Fruit fly (Drosophila melanogaster) whole organism, pupa: ENCODE results near the gene CNMa.
A peak's percentile ranks its signal among the peaks of the same experiment; 100 is the strongest.

Source experiments
- CG14655 ChIP-seq: fragments of 200-800 bp; sonication (Bioruptor generic); optimal IDR thresholded peaks from 3 replicates; lab custom pipeline; 2017; ENCODE audit warnings: mild to moderate bottlenecking, missing biosample characterization, missing genetic modification reagents, missing genetic modification characterization
- CG34367 ChIP-seq: fragments of 200-800 bp; sonication (Bioruptor generic); optimal IDR thresholded peaks from 2 replicates; lab custom pipeline; 2018; ENCODE audit warnings: missing biosample characterization, mild to moderate bottlenecking, missing genetic modification characterization
- CG8301 ChIP-seq: fragments of 200-800 bp; sonication (Bioruptor generic); optimal IDR thresholded peaks from 2 replicates; lab custom pipeline; 2018; ENCODE audit warnings: missing biosample characterization, mild to moderate bottlenecking, missing genetic modification characterization
- Snoo ChIP-seq: fragments of 200-800 bp; sonication (Bioruptor generic); optimal IDR thresholded peaks from 3 replicates; lab custom pipeline; 2017; ENCODE audit warnings: missing biosample characterization, mild to moderate bottlenecking, missing genetic modification characterization, inconsistent platforms

DNA sequence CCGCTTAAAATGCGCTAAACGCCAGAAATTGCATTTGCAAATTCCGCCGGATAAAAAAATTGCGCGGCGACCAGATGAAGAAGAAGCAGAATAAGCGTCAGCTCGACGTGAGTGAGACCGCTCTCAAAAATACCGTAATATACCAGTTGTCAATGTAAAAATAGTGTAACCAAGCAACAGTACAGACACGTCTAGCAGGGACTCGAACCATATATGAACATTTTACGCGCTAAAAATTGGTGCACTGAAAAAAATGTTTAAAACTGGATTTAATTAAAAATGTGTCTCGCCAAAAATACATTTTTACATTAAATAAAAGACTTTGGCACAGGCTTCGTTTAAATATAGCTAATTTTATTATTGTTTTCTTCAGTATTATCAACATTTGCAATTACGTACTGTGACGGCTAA, 20.8 kb upstream of the CNMa start, which contains the start of gene dre4:
- peak; percentile 48 for TF ChIP-seq CG34367 (tag; lab: Kevin White, UChicago)
- peak; percentile 71 for TF ChIP-seq CG8301 (tag; lab: Kevin White, UChicago)
- TF ChIP-seq CG14655 (GFP tag; lab: Kevin White, UChicago): no peak
- TF ChIP-seq Snoo (tag; lab: Kevin White, UChicago): peak; percentile 66
